Fruit fly (Drosophila melanogaster) whole organism: ENCODE measurements around the gene CG3342.

Experiments
- Dll ChIP-seq: fragments of >200 bp; optimal IDR thresholded peaks from 2 replicates; lab custom pipeline; 2017
- EcR ChIP-seq, 2 experiments: fragments of >200 bp; optimal IDR thresholded peaks; 2 replicates each; lab custom pipeline; 2017; ENCODE audit warnings: missing biosample characterization in 2 of 2, missing genetic modification characterization in 2 of 2, missing genetic modification reagents in 2 of 2
- psq ChIP-seq: fragments of >200 bp; optimal IDR thresholded peaks from 2 replicates; lab custom pipeline; 2017
- usp ChIP-seq: fragments of >200 bp; optimal IDR thresholded peaks from 2 replicates; lab custom pipeline; 2017; ENCODE audit warnings: missing biosample characterization, missing genetic modification characterization, mixed read lengths

DNA sequence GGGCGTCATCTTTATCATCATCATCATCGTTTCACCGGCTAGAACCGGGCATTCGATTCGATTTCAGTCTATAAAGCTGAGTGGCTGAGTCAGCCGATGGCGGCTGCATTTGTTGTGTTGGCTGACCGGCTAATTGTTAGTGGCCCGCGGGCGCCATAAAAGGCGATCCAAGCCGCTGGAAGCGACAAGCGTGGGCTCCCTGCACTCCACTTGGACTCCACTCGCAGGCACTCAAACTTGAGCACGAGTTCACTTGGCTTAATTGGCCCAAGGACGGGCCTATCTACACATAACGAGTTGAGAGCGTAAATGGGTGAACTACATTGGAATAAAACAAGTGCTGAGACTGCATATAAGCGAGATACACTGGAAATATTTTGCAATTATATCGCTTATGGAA is 23.8 kb upstream of the CG3342 start:
- no peak for TF ChIP-seq psq
- TF ChIP-seq EcR (GFP tag; optimal IDR thresholded peaks at IDR 0.05; lab: Kevin White, UChicago), result no peak
- no peak for TF ChIP-seq usp (GFP tag; lab: Kevin White, UChicago)
- no peak for TF ChIP-seq Dll
